Fruit fly (Drosophila melanogaster): ENCODE measurements around the gene ZIPIC.

ZIPIC gene

dm6 chr3R:30050448-30050847, 13.8 kb upstream of the ZIPIC start:
- TF ChIP-seq svp (GFP tag) (peak; percentile 66), CG8632 (GFP tag; optimal IDR thresholded peaks at IDR 0.05) (no peak)

- TF ChIP-seq CG6163 (GFP tag; IDR thresholded peaks at IDR 0.05) (peak; percentile 95), pdm3 (GFP tag; optimal IDR thresholded peaks at IDR 0.05) (peak; percentile 93), svp (GFP tag) (peak; percentile 97), CG9139 (GFP tag; optimal IDR thresholded peaks at IDR 0.05) (peak; percentile 62), CG3919 (GFP tag; optimal IDR thresholded peaks at IDR 0.05) (peak; percentile 94), ss (GFP tag; optimal IDR thresholded peaks at IDR 0.05) (peak; percentile 65 to 90), fkh (GFP tag; optimal IDR thresholded peaks at IDR 0.05) (peak; percentile 82), Hr39 (GFP tag; optimal IDR thresholded peaks at IDR 0.05) (peak; percentile 94), topi (GFP tag; optimal IDR thresholded peaks at IDR 0.05) (peak; percentile 95), CG11294 (GFP tag; IDR thresholded peaks at IDR 0.05) (peak; percentile 85), CG34406 (GFP tag; optimal IDR thresholded peaks at IDR 0.05) (peak; percentile 89), dac (GFP tag; optimal IDR thresholded peaks at IDR 0.05) (peak; percentile 80), fd85E (GFP tag; optimal IDR thresholded peaks at IDR 0.05) (peak; percentile 89), CG8119 (GFP tag; IDR thresholded peaks at IDR 0.05) (peak; percentile 81), vri (GFP tag; optimal IDR thresholded peaks at IDR 0.05) (peak; percentile 90), CG15336 (GFP tag; IDR thresholded peaks at IDR 0.05) (peak; percentile 81), net (GFP tag; optimal IDR thresholded peaks at IDR 0.05) (peak; percentile 89), salr (GFP tag; optimal IDR thresholded peaks at IDR 0.05) (peak; percentile 49 to 86), lz (GFP tag; optimal IDR thresholded peaks at IDR 0.05) (peak; percentile 96), CG6792 (GFP tag; optimal IDR thresholded peaks at IDR 0.05) (peak; percentile 92), Ets96B (tag; optimal IDR thresholded peaks at IDR 0.05) (peak; percentile 86), fd59A (GFP tag; optimal IDR thresholded peaks at IDR 0.05) (peak; percentile 78), Eip78C (GFP tag) (peak; percentile 97), CG31627 (GFP tag; optimal IDR thresholded peaks at IDR 0.05) (peak; percentile 96), CG1621 (tag; optimal IDR thresholded peaks at IDR 0.05) (peak; percentile 78), Blimp-1 (GFP tag; optimal IDR thresholded peaks at IDR 0.05) (peak; percentile 84), CG7368 (GFP tag; optimal IDR thresholded peaks at IDR 0.05) (peak; percentile 92), CG32006 (GFP tag; optimal IDR thresholded peaks at IDR 0.05) (peak; percentile 84), Met (GFP tag; optimal IDR thresholded peaks at IDR 0.05) (peak; percentile 95), Ets21C (GFP tag; optimal IDR thresholded peaks at IDR 0.05) (peak; percentile 95), CG10669 (GFP tag; optimal IDR thresholded peaks at IDR 0.05) (peak; percentile 87), spab (GFP tag; optimal IDR thresholded peaks at IDR 0.05) (no peak), CG3032 (tag; optimal IDR thresholded peaks at IDR 0.05) (peak; percentile 90), OdsH (GFP tag; optimal IDR thresholded peaks at IDR 0.05) (peak; percentile 92), CG8632 (GFP tag; optimal IDR thresholded peaks at IDR 0.05) (peak; percentile 84), Hr4 (GFP tag; optimal IDR thresholded peaks at IDR 0.05) (peak; percentile 86), CG10631 (GFP tag; optimal IDR thresholded peaks at IDR 0.05) (peak; percentile 92), CG4318 (GFP tag; optimal IDR thresholded peaks at IDR 0.05) (no peak), CG11762 (GFP tag; optimal IDR thresholded peaks at IDR 0.05; ENCODE audit: insufficient read depth) (peak; percentile 88), CG16779 (tag; optimal IDR thresholded peaks at IDR 0.05) (peak; percentile 83), CG6276 (GFP tag; optimal IDR thresholded peaks at IDR 0.05) (no peak), CG8319 (GFP tag; optimal IDR thresholded peaks at IDR 0.05) (peak; percentile 91), Gug (GFP tag; IDR thresholded peaks at IDR 0.05) (peak; percentile 78), Eip93F (GFP tag; optimal IDR thresholded peaks at IDR 0.05) (peak; percentile 91), cyc (GFP tag; optimal IDR thresholded peaks at IDR 0.05) (peak; percentile 97), Sox102F (GFP tag; optimal IDR thresholded peaks at IDR 0.05) (peak; percentile 93), Hr38 (GFP tag; optimal IDR thresholded peaks at IDR 0.05) (peak; percentile 63)
Measured at dm6 chr3R:30046029-30047001, 9.6 kb upstream of the ZIPIC start, which contains the start of the genes RpL32 and CG7943. RpL32 (minus strand) TSS chr3R:30046161. CG7943 (plus strand) TSS chr3R:30046470.

All from whole organism, prepupa.